Fruit fly (Drosophila melanogaster): ENCODE measurements around the gene Afti.
A peak's percentile ranks its signal among the peaks of the same experiment; 100 is the strongest.

Afti gene

DNA sequence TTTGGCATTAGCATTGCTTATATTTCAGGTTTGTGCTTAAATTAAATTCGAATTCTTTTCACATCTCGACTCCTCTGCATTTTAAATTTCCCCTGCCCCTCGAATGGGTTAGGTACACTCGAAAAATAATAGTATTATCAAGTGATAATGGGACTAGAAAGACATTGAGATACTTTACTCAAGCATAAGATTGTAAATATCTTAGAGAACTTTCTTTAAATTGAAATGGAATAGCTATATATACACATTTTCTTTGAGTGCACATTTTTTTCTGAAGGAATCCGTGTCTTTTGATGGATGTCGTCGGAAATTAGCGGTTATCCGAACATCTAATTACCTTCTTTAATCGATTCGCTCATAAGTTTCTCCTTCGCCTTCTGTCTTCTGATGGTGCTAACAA is 15.5 kb downstream of the Afti start (continued):
- TF ChIP-seq CG7372 (GFP tag; IDR thresholded peaks at IDR 0.05) (0 out of 2 replicates have a peak, but pooled peaks have one; percentile 13), lbe (GFP tag; optimal IDR thresholded peaks at IDR 0.05) (no peak), row (GFP tag; IDR thresholded peaks at IDR 0.05) (peak; percentile 45; the same call in 2 of the 3 replicates), ranshi (GFP tag; IDR thresholded peaks at IDR 0.05) (peak; percentile 40; the same call in 1 of the 2 replicates), ci (GFP tag; IDR thresholded peaks at IDR 0.05) (0 out of 3 replicates have a peak, but pooled peaks have one; percentile 23), BEAF-32 (GFP tag; optimal IDR thresholded peaks at IDR 0.05) (no peak), jumu (GFP tag; optimal IDR thresholded peaks at IDR 0.05) (peak; percentile 5), Med (GFP tag) (peak; percentile 48), Nf-YA (GFP tag; IDR thresholded peaks at IDR 0.05) (no peak), mld (GFP tag; IDR thresholded peaks at IDR 0.05; ENCODE audit: partially characterized antibody) (no peak), dpn (GFP tag; optimal IDR thresholded peaks at IDR 0.05) (peak in 1 of 2 experiments; percentile 27), dysf (GFP tag; IDR thresholded peaks at IDR 0.05) (peak; percentile 58; the same call in 2 of the 3 replicates), dmrt11E (tag; optimal IDR thresholded peaks at IDR 0.05) (peak; percentile 16), Nf-YB (GFP tag; optimal IDR thresholded peaks at IDR 0.05) (no peak), CG4730 (GFP tag; IDR thresholded peaks at IDR 0.05) (0 out of 2 replicates have a peak, but pooled peaks have one; percentile 15), pan (optimal IDR thresholded peaks at IDR 0.05) (no peak), pan (GFP tag; optimal IDR thresholded peaks at IDR 0.05 in 1 of 2, IDR thresholded peaks at IDR 0.05 in 1 of 2) (peak in 1 of 2 experiments; percentile 45), Sin3A (optimal IDR thresholded peaks at IDR 0.05) (no peak), CG15601 (tag; optimal IDR thresholded peaks at IDR 0.05) (peak; percentile 5), CG2712 (tag; optimal IDR thresholded peaks at IDR 0.05) (peak; percentile 52), CG16863 (GFP tag; optimal IDR thresholded peaks at IDR 0.05) (peak; percentile 2), CG12769 (tag; optimal IDR thresholded peaks at IDR 0.05) (no peak), trh (GFP tag; optimal IDR thresholded peaks at IDR 0.05) (no peak), Pdp1 (GFP tag; optimal IDR thresholded peaks at IDR 0.05) (peak in 1 of 2 experiments; percentile 29), phol (tag; optimal IDR thresholded peaks at IDR 0.05) (peak; percentile 1), CG2120 (GFP tag; optimal IDR thresholded peaks at IDR 0.05) (peak; percentile 41), CG18764 (GFP tag; optimal IDR thresholded peaks at IDR 0.05) (no peak), fd102C (GFP tag; optimal IDR thresholded peaks at IDR 0.05) (no peak), Xrp1 (GFP tag; IDR thresholded peaks at IDR 0.05) (peak; percentile 53), Meics (GFP tag; optimal IDR thresholded peaks at IDR 0.05) (peak; percentile 38), B-H1 (GFP tag; IDR thresholded peaks at IDR 0.05) (peak; percentile 37; the same call in 1 of the 3 replicates), lilli (GFP tag; optimal IDR thresholded peaks at IDR 0.05) (peak; percentile 22), prd (optimal IDR thresholded peaks at IDR 0.05) (no peak), prd (GFP tag; IDR thresholded peaks at IDR 0.05) (peak; percentile 45; the same call in 1 of the 3 replicates), CG9215 (GFP tag; IDR thresholded peaks at IDR 0.05) (0 out of 2 replicates have a peak, but pooled peaks have one; percentile 9), nmo (GFP tag; optimal IDR thresholded peaks at IDR 0.05) (peak; percentile 8), CG10147 (GFP tag; optimal IDR thresholded peaks at IDR 0.05) (peak; percentile 22), grau (tag; optimal IDR thresholded peaks at IDR 0.05) (peak; percentile 30), CG11695 (GFP tag; IDR thresholded peaks at IDR 0.05) (peak; percentile 61; the same call in 1 of the 3 replicates), CG30403 (GFP tag; optimal IDR thresholded peaks at IDR 0.05) (peak; percentile 31), CG9727 (GFP tag; optimal IDR thresholded peaks at IDR 0.05) (peak; percentile 25), CG18476 (GFP tag; optimal IDR thresholded peaks at IDR 0.05) (peak; percentile 3), Bteb2 (GFP tag; optimal IDR thresholded peaks at IDR 0.05) (no peak), peb (GFP tag; IDR thresholded peaks at IDR 0.05) (no peak), bsh (GFP tag; optimal IDR thresholded peaks at IDR 0.05) (peak in 1 of 2 experiments; percentile 46), ems (GFP tag; optimal IDR thresholded peaks at IDR 0.05) (peak; percentile 7), sens (GFP tag) (peak; percentile 84), trem (tag; optimal IDR thresholded peaks at IDR 0.05) (peak; percentile 7), hkb (optimal IDR thresholded peaks at IDR 0.05) (no peak), hkb (GFP tag; IDR thresholded peaks at IDR 0.05) (peak; percentile 45; the same call in 1 of the 2 replicates), CG17829 (tag; optimal IDR thresholded peaks at IDR 0.05) (peak; percentile 25), ase (GFP tag; IDR thresholded peaks at IDR 0.05) (no peak)

Measured in whole organism, embryonic.